Worm (Caenorhabditis elegans) whole organism, mixed stage, embryonic: ENCODE data around the gene aptf-4.

Experiments used
- ceh-43 ChIP-seq: fragments of 200-800 bp; sonication (Bioruptor generic); optimal IDR thresholded peaks from 2 replicates; lab custom pipeline; 2018; ENCODE audit warnings: mild to moderate bottlenecking, missing genetic modification characterization, moderate library complexity, missing compliant biosample characterization
- nhr-12 ChIP-seq: fragments of 150-350 bp; optimal IDR thresholded peaks from 2 replicates; lab custom pipeline; 2014; ENCODE audit warnings: missing biosample characterization, missing genetic modification characterization
- nhr-2 ChIP-seq: fragments of 150-350 bp; optimal IDR thresholded peaks from 2 replicates; lab custom pipeline; 2014; ENCODE audit warnings: missing biosample characterization, missing genetic modification characterization
- nhr-237 ChIP-seq: fragments of 150-350 bp; optimal IDR thresholded peaks from 2 replicates; lab custom pipeline; 2014; ENCODE audit warnings: missing biosample characterization, missing genetic modification characterization
- nhr-28 ChIP-seq: fragments of 150-350 bp; optimal IDR thresholded peaks from 2 replicates; lab custom pipeline; 2014; ENCODE audit warnings: missing biosample characterization, missing genetic modification characterization
- nhr-76 ChIP-seq: sonication (generic microtip); optimal IDR thresholded peaks from 2 replicates; lab custom pipeline; 2017; ENCODE audit warnings: missing biosample characterization, missing genetic modification characterization
- snpc-4 ChIP-seq: fragments of 150-350 bp; optimal IDR thresholded peaks from 2 replicates; lab custom pipeline; 2014; ENCODE audit warnings: missing biosample characterization, missing genetic modification characterization
- sptf-1 ChIP-seq: sonication (generic microtip); optimal IDR thresholded peaks from 2 replicates; lab custom pipeline; 2017; ENCODE audit warnings: mild to moderate bottlenecking, missing genetic modification characterization, moderate library complexity, missing compliant biosample characterization
- tbx-8 ChIP-seq: fragments of 200-800 bp; sonication (Bioruptor generic); optimal IDR thresholded peaks from 2 replicates; lab custom pipeline; 2018; ENCODE audit warnings: mild to moderate bottlenecking, missing genetic modification characterization, moderate library complexity, missing compliant biosample characterization

ce11 chrII:8641131-8641530 lies 50.3 kb downstream of the aptf-4 start, which contains the start of gene D2085.7:
- TF ChIP-seq nhr-237 (tag; lab: Kevin White, UChicago) (no peak), sptf-1 (tag; lab: Kevin White, UChicago) (no peak), snpc-4 (no peak), nhr-12 (tag; lab: Kevin White, UChicago) (no peak), tbx-8 (GFP tag; lab: Kevin White, UChicago) (no peak), nhr-76 (tag; lab: Kevin White, UChicago) (no peak), ceh-43 (GFP tag; lab: Kevin White, UChicago) (no peak), nhr-2 (tag; lab: Kevin White, UChicago) (no peak), nhr-28 (tag; lab: Kevin White, UChicago) (no peak)
